Worm (Caenorhabditis elegans) whole organism, L3 larva: ENCODE measurements around the gene sre-46.

ENCODE experiments used
- ZK546.5 ChIP-seq: sonication (generic microtip); optimal IDR thresholded peaks from 2 replicates; lab custom pipeline; 2017; ENCODE audit warnings: missing biosample characterization, missing genetic modification characterization
- aly-2 ChIP-seq: fragments of 150-350 bp; optimal IDR thresholded peaks from 2 replicates; lab custom pipeline; 2014; ENCODE audit warnings: missing biosample characterization, missing genetic modification characterization
- ama-1 ChIP-seq: fragments of 150-350 bp; optimal IDR thresholded peaks from 2 replicates; lab custom pipeline; 2018
- ceh-16 ChIP-seq: sonication (generic microtip); optimal IDR thresholded peaks from 2 replicates; lab custom pipeline; 2017; ENCODE audit warnings: missing biosample characterization, missing genetic modification characterization
- ceh-28 ChIP-seq: fragments of 150-350 bp; optimal IDR thresholded peaks from 2 replicates; lab custom pipeline; 2014; ENCODE audit warnings: missing biosample characterization, missing genetic modification reagents, missing genetic modification characterization
- daf-12 ChIP-seq: fragments of 150-350 bp; optimal IDR thresholded peaks from 2 replicates; lab custom pipeline; 2014; ENCODE audit warnings: missing biosample characterization, missing genetic modification reagents, missing genetic modification characterization
- elt-3 ChIP-seq, 3 experiments: fragments of 150-350 bp in 1 of 3; sonication (generic microtip) in 2 of 3; optimal IDR thresholded peaks; 2 replicates in 2 of 3; 4 replicates in 1 of 3; lab custom pipeline; 2014 to 2017; ENCODE audit warnings: missing biosample characterization in 3 of 3, missing genetic modification characterization in 3 of 3
- eor-1 ChIP-seq, 2 experiments: fragments of 150-350 bp; optimal IDR thresholded peaks; 2 replicates each; lab custom pipeline; 2014 to 2018; ENCODE audit warnings: missing biosample characterization in 2 of 2, missing genetic modification characterization in 2 of 2
- fkh-10 ChIP-seq: sonication (generic microtip); optimal IDR thresholded peaks from 2 replicates; lab custom pipeline; 2017; ENCODE audit warnings: missing biosample characterization, missing genetic modification reagents, missing genetic modification characterization
- fkh-2 ChIP-seq: fragments of 150-350 bp; optimal IDR thresholded peaks from 2 replicates; lab custom pipeline; 2014; ENCODE audit warnings: missing biosample characterization, missing genetic modification reagents, missing genetic modification characterization
- fos-1 ChIP-seq: fragments of 150-350 bp; optimal IDR thresholded peaks from 2 replicates; lab custom pipeline; 2014; ENCODE audit warnings: missing biosample characterization, missing genetic modification characterization
- hmg-11 ChIP-seq: sonication (generic microtip); optimal IDR thresholded peaks from 2 replicates; lab custom pipeline; 2016; ENCODE audit warnings: missing genetic modification characterization, missing compliant biosample characterization
- jun-1 ChIP-seq: fragments of 150-350 bp; optimal IDR thresholded peaks from 2 replicates; lab custom pipeline; 2014; ENCODE audit warnings: missing biosample characterization, missing genetic modification reagents, missing genetic modification characterization
- lin-15B ChIP-seq: fragments of 150-350 bp; optimal IDR thresholded peaks from 2 replicates; lab custom pipeline; 2014; ENCODE audit warnings: missing biosample characterization, missing genetic modification characterization
- lin-39 ChIP-seq: fragments of 150-350 bp; optimal IDR thresholded peaks from 2 replicates; lab custom pipeline; 2018; ENCODE audit warnings: missing biosample characterization, missing genetic modification reagents, missing genetic modification characterization
- lsy-12 ChIP-seq: sonication (generic microtip); optimal IDR thresholded peaks from 2 replicates; lab custom pipeline; 2016; ENCODE audit warnings: mild to moderate bottlenecking, missing genetic modification characterization, missing compliant biosample characterization
- mdl-1 ChIP-seq: fragments of 150-350 bp; optimal IDR thresholded peaks from 2 replicates; lab custom pipeline; 2014; ENCODE audit warnings: missing biosample characterization, missing genetic modification characterization
- mml-1 ChIP-seq: fragments of 150-350 bp; sonication (generic microtip); optimal IDR thresholded peaks from 3 replicates; lab custom pipeline; 2014; ENCODE audit warnings: missing biosample characterization, missing genetic modification characterization
- nfya-1 ChIP-seq: sonication (generic microtip); optimal IDR thresholded peaks from 2 replicates; lab custom pipeline; 2017; ENCODE audit warnings: missing genetic modification characterization, mild to moderate bottlenecking, missing compliant biosample characterization, antibody characterized with exemption, moderate library complexity; ENCODE audit not compliant: insufficient read depth
- nhr-12 ChIP-seq: fragments of 150-350 bp; optimal IDR thresholded peaks from 2 replicates; lab custom pipeline; 2014; ENCODE audit warnings: missing biosample characterization, missing genetic modification characterization
- nhr-23 ChIP-seq: fragments of 150-350 bp; optimal IDR thresholded peaks from 2 replicates; lab custom pipeline; 2014; ENCODE audit warnings: missing biosample characterization, missing genetic modification reagents, missing genetic modification characterization
- nhr-25 ChIP-seq: sonication (generic microtip); optimal IDR thresholded peaks from 2 replicates; lab custom pipeline; 2017; ENCODE audit warnings: missing biosample characterization, missing genetic modification characterization
- nhr-43 ChIP-seq: sonication (generic microtip); optimal IDR thresholded peaks from 2 replicates; lab custom pipeline; 2016; ENCODE audit warnings: mild to moderate bottlenecking, missing genetic modification characterization, missing compliant biosample characterization; ENCODE audit not compliant: poor library complexity, severe bottlenecking
- nhr-67 ChIP-seq: fragments of 150-350 bp; optimal IDR thresholded peaks from 2 replicates; lab custom pipeline; 2014; ENCODE audit warnings: missing biosample characterization, missing genetic modification characterization
- nhr-77 ChIP-seq: fragments of 150-350 bp; optimal IDR thresholded peaks from 2 replicates; lab custom pipeline; 2014; ENCODE audit warnings: missing biosample characterization, missing genetic modification characterization
- pha-4 ChIP-seq: fragments of 150-350 bp; optimal IDR thresholded peaks from 2 replicates; lab custom pipeline; 2014; ENCODE audit warnings: missing biosample characterization, missing genetic modification reagents, missing genetic modification characterization
- pqm-1 ChIP-seq: fragments of 150-350 bp; optimal IDR thresholded peaks from 2 replicates; lab custom pipeline; 2017; ENCODE audit warnings: missing biosample characterization, missing genetic modification characterization, inconsistent platforms
- sea-2 ChIP-seq: fragments of 150-350 bp; sonication (generic microtip); optimal IDR thresholded peaks from 4 replicates; lab custom pipeline; 2014; ENCODE audit warnings: missing biosample characterization, missing genetic modification reagents, missing genetic modification characterization
- skn-1 ChIP-seq: fragments of 150-350 bp; optimal IDR thresholded peaks from 2 replicates; lab custom pipeline; 2014; ENCODE audit warnings: missing biosample characterization, missing genetic modification characterization
- snpc-4 ChIP-seq: fragments of 150-350 bp; optimal IDR thresholded peaks from 2 replicates; lab custom pipeline; 2014; ENCODE audit warnings: missing biosample characterization, missing genetic modification characterization
- tbx-2 ChIP-seq: sonication (generic microtip); optimal IDR thresholded peaks from 2 replicates; lab custom pipeline; 2016; ENCODE audit warnings: mild to moderate bottlenecking, missing genetic modification characterization, missing compliant biosample characterization
- unc-39 ChIP-seq: sonication (generic microtip); optimal IDR thresholded peaks from 4 replicates; lab custom pipeline; 2017; ENCODE audit warnings: missing biosample characterization, missing genetic modification characterization
- unc-62 ChIP-seq: fragments of 150-350 bp; sonication (generic microtip); optimal IDR thresholded peaks from 4 replicates; lab custom pipeline; 2014; ENCODE audit warnings: missing biosample characterization, missing genetic modification reagents, missing genetic modification characterization
- zag-1 ChIP-seq: fragments of 150-350 bp; optimal IDR thresholded peaks from 2 replicates; lab custom pipeline; 2014; ENCODE audit warnings: missing biosample characterization, missing genetic modification characterization
- ztf-4 ChIP-seq: fragments of 150-350 bp; optimal IDR thresholded peaks from 2 replicates; lab custom pipeline; 2014; ENCODE audit warnings: missing biosample characterization, missing genetic modification characterization

Gene sre-46

DNA sequence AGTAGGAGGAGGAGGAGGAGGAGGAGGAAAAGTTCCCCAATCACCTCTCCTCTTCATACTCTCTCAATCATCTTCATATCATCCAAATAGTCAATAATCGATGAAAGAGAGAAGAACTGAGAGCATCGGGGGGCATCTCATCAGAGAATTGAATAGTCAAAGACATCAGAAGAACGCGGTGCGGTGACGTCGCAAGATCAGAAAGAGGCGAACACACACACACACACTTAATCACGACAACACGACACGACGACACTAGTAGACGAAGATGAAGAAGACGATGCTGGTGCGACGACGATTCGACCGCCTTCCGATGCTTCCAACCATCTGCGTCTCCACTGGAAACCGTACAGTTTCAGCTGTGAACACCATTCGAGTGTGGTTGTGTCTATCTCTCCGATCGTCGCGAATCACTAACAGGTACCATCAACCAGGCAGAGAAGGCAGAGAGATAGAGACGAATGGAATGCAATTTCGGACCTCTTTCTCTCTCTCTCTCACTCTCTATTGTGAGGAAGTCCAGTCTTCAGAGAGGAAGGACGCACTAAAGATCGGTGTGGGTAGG, 42.5 kb downstream of the sre-46 start:
- TF ChIP-seq ama-1 (lab: Kevin White, UChicago) (no peak), ceh-28 (tag; lab: Kevin White, UChicago) (peak; percentile 75), pqm-1 (tag; lab: Kevin White, UChicago) (no peak), nhr-43 (tag; lab: Kevin White, UChicago) (peak; percentile 91), lin-15B (tag; lab: Kevin White, UChicago) (no peak), nhr-23 (peak; percentile 60), mdl-1 (tag; lab: Kevin White, UChicago) (no peak), jun-1 (tag; lab: Kevin White, UChicago) (no peak), pha-4 (tag; lab: Kevin White, UChicago) (no peak), lsy-12 (tag; lab: Kevin White, UChicago) (peak; percentile 36), nhr-25 (tag; lab: Kevin White, UChicago) (peak; percentile 75), fos-1 (no peak), unc-62 (GFP tag; lab: Kevin White, UChicago) (no peak), skn-1 (tag; lab: Kevin White, UChicago) (no peak), elt-3 (tag; optimal IDR thresholded peaks at IDR 0.05; lab: Kevin White, UChicago) (peak in 2 of 3 experiments; percentile 8 to 57), snpc-4 (tag; lab: Kevin White, UChicago) (no peak), ztf-4 (no peak), daf-12 (no peak), ceh-16 (tag; lab: Kevin White, UChicago) (no peak), zag-1 (tag; lab: Kevin White, UChicago) (no peak), sea-2 (no peak), unc-39 (no peak), nhr-12 (tag; lab: Kevin White, UChicago) (no peak), nfya-1 (tag; lab: Kevin White, UChicago) (peak; percentile 31), lin-39 (tag; lab: Kevin White, UChicago) (no peak)
- TF ChIP-seq, all 47 proteins: peak for 7

ce11 chrII:13677927-13678326, 43.2 kb downstream of the sre-46 start:
- no peak for TF ChIP-seq snpc-4 (tag; lab: Kevin White, UChicago)
- no peak for TF ChIP-seq tbx-2 (tag; lab: Kevin White, UChicago)
- TF ChIP-seq aly-2 (tag; lab: Kevin White, UChicago), result no peak
- TF ChIP-seq mml-1 (tag; lab: Kevin White, UChicago), result no peak
- TF ChIP-seq fkh-2 (tag; lab: Kevin White, UChicago), result no peak
- TF ChIP-seq nfya-1 (tag; lab: Kevin White, UChicago), result no peak
- no peak for TF ChIP-seq pha-4 (tag; lab: Kevin White, UChicago)
- no peak for TF ChIP-seq nhr-77 (tag; lab: Kevin White, UChicago)
- TF ChIP-seq lin-39 (tag; lab: Kevin White, UChicago), result no peak
- no peak for TF ChIP-seq nhr-12 (tag; lab: Kevin White, UChicago)
- TF ChIP-seq eor-1 (tag; optimal IDR thresholded peaks at IDR 0.05; lab: Kevin White, UChicago), result no peak
- no peak for TF ChIP-seq ZK546.5 (tag; lab: Kevin White, UChicago)

DNA sequence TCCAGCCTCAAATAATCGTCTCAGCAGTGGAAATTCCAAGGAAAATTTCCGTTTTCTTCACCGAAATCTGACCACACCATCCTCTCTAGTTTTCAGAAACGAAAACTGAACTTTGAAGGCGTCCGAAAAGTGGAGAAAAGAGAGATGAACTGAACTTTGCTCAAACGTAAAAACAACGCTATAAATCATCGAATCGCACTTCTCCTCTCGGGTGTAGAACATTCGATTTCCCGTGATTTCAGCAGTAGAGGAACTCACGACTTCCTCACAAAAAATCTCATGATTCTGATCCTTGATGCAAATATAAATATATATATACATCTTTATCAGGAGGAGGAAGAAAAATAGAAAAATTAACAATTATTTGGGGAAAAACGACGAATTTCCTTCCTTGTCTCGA, 45.9 kb downstream of the sre-46 start:
- TF ChIP-seq nhr-67 (tag; lab: Kevin White, UChicago) (no peak), hmg-11 (tag; lab: Kevin White, UChicago) (no peak), aly-2 (tag; lab: Kevin White, UChicago) (no peak), skn-1 (tag; lab: Kevin White, UChicago) (no peak), pha-4 (tag; lab: Kevin White, UChicago) (no peak), ama-1 (lab: Kevin White, UChicago) (peak; percentile 6), nhr-25 (tag; lab: Kevin White, UChicago) (no peak), fkh-10 (GFP tag; lab: Kevin White, UChicago) (no peak), pqm-1 (tag; lab: Kevin White, UChicago) (no peak), lin-39 (tag; lab: Kevin White, UChicago) (peak; percentile 14), nfya-1 (tag; lab: Kevin White, UChicago) (no peak), lin-15B (tag; lab: Kevin White, UChicago) (no peak)
